Fruit fly (Drosophila melanogaster) whole organism, embryonic: Measurements from ENCODE around the gene CG15553.

Experiments
- Adf1 ChIP-seq: fragments of 200-800 bp; sonication (Bioruptor generic); IDR thresholded peaks from 2 replicates; pipeline ENCODE4 v1.3.6; 2022; ENCODE audit warnings: missing biosample characterization, missing genetic modification characterization
- CG10366 ChIP-seq: fragments of 200-800 bp; sonication (Bioruptor generic); IDR thresholded peaks from 2 replicates; pipeline ENCODE4 v1.3.6; 2022; ENCODE audit warnings: missing biosample characterization, missing genetic modification characterization
- CG11093 ChIP-seq: fragments of 200-800 bp; sonication (Bioruptor generic); IDR thresholded peaks from 3 replicates; pipeline ENCODE4 v1.3.6; 2022; ENCODE audit warnings: missing biosample characterization, missing genetic modification characterization
- CG11456 ChIP-seq: fragments of 200-800 bp; sonication (Bioruptor generic); IDR thresholded peaks from 3 replicates; pipeline ENCODE4 v1.3.6; 2022; ENCODE audit warnings: missing biosample characterization, missing genetic modification characterization
- CG13123 ChIP-seq: fragments of 200-800 bp; sonication (Bioruptor generic); optimal IDR thresholded peaks from 2 replicates; lab custom pipeline; 2016; ENCODE audit warnings: missing biosample characterization, missing genetic modification characterization
- CG14667 ChIP-seq: fragments of 200-800 bp; sonication (Bioruptor generic); IDR thresholded peaks from 2 replicates; pipeline ENCODE4 v1.3.6; 2022; ENCODE audit warnings: missing biosample characterization, missing genetic modification characterization
- CG14860 ChIP-seq: fragments of 200-800 bp; sonication (Bioruptor generic); IDR thresholded peaks from 3 replicates; pipeline ENCODE4 v1.3.6; 2022; ENCODE audit warnings: missing biosample characterization, missing genetic modification characterization; ENCODE audit not compliant: partially characterized antibody
- CG15073 ChIP-seq: fragments of 200-800 bp; sonication (Bioruptor generic); optimal IDR thresholded peaks from 2 replicates; lab custom pipeline; 2016; ENCODE audit warnings: missing biosample characterization, missing genetic modification characterization
- CG1602 ChIP-seq: fragments of 200-800 bp; sonication (Bioruptor generic); optimal IDR thresholded peaks from 3 replicates; lab custom pipeline; 2016; ENCODE audit warnings: missing biosample characterization, missing genetic modification characterization
- CG1603 ChIP-seq: fragments of 200-800 bp; sonication (Bioruptor generic); optimal IDR thresholded peaks from 2 replicates; lab custom pipeline; 2019; ENCODE audit warnings: missing biosample characterization, mild to moderate bottlenecking, missing genetic modification characterization, moderate library complexity
- CG16815 ChIP-seq: fragments of 200-800 bp; sonication (Bioruptor generic); optimal IDR thresholded peaks from 3 replicates; lab custom pipeline; 2017; ENCODE audit warnings: missing biosample characterization, mild to moderate bottlenecking, missing genetic modification characterization
- CG18262 ChIP-seq: fragments of 200-800 bp; optimal IDR thresholded peaks from 3 replicates; lab custom pipeline; 2019; ENCODE audit warnings: missing biosample characterization, mild to moderate bottlenecking, missing genetic modification characterization, moderate library complexity
- CG31365 ChIP-seq: fragments of 200-800 bp; sonication (Bioruptor generic); optimal IDR thresholded peaks from 2 replicates; lab custom pipeline; 2018; ENCODE audit warnings: missing biosample characterization, mild to moderate bottlenecking, missing genetic modification characterization
- CG3281 ChIP-seq: fragments of 200-800 bp; sonication (Bioruptor generic); optimal IDR thresholded peaks from 3 replicates; lab custom pipeline; 2017; ENCODE audit warnings: missing biosample characterization, mild to moderate bottlenecking, missing genetic modification characterization
- CG3838 ChIP-seq: fragments of 200-800 bp; sonication (Bioruptor generic); optimal IDR thresholded peaks from 3 replicates; lab custom pipeline; 2016; ENCODE audit warnings: missing biosample characterization, missing genetic modification characterization
- CG42726 ChIP-seq: fragments of 200-800 bp; sonication (Bioruptor generic); IDR thresholded peaks from 2 replicates; pipeline ENCODE4 v1.3.6; 2022; ENCODE audit warnings: missing biosample characterization, missing genetic modification characterization; ENCODE audit not compliant: partially characterized antibody
- CG43689 ChIP-seq: fragments of 200-800 bp; sonication (Bioruptor generic); IDR thresholded peaks from 2 replicates; pipeline ENCODE4 v1.3.6; 2022; ENCODE audit warnings: missing biosample characterization, missing genetic modification characterization
- CG4707 ChIP-seq: fragments of 200-800 bp; sonication (Bioruptor generic); optimal IDR thresholded peaks from 2 replicates; lab custom pipeline; 2018; ENCODE audit warnings: missing biosample characterization, mild to moderate bottlenecking, missing genetic modification characterization, moderate library complexity
- CG6175 ChIP-seq: fragments of 200-800 bp; sonication (Bioruptor generic); IDR thresholded peaks from 3 replicates; pipeline ENCODE4 v1.3.6; 2022; ENCODE audit warnings: missing biosample characterization, missing genetic modification characterization
- CG7786 ChIP-seq: fragments of 200-800 bp; sonication (Bioruptor generic); optimal IDR thresholded peaks from 2 replicates; lab custom pipeline; 2016; ENCODE audit warnings: missing biosample characterization, missing genetic modification characterization
- CG9437 ChIP-seq: fragments of 200-800 bp; sonication (Bioruptor generic); optimal IDR thresholded peaks from 2 replicates; lab custom pipeline; 2018; ENCODE audit warnings: missing biosample characterization, mild to moderate bottlenecking, missing genetic modification characterization
- Camta ChIP-seq: fragments of 200-800 bp; sonication (Bioruptor generic); optimal IDR thresholded peaks from 2 replicates; lab custom pipeline; 2016; ENCODE audit warnings: missing biosample characterization, missing genetic modification characterization
- Dip3 ChIP-seq: fragments of 200-800 bp; sonication (Bioruptor generic); optimal IDR thresholded peaks from 3 replicates; lab custom pipeline; 2016; ENCODE audit warnings: missing biosample characterization, missing genetic modification characterization
- Ets65A ChIP-seq: fragments of 200-800 bp; sonication (Bioruptor generic); peaks from one replicate; lab custom pipeline; 2016; ENCODE audit warnings: missing biosample characterization, missing genetic modification characterization
- Hand ChIP-seq: fragments of 200-800 bp; sonication (Bioruptor generic); optimal IDR thresholded peaks from 2 replicates; lab custom pipeline; 2017; ENCODE audit warnings: mild to moderate bottlenecking, missing biosample characterization, missing genetic modification reagents, missing genetic modification characterization
- Hey ChIP-seq: fragments of 200-800 bp; sonication (Bioruptor generic); optimal IDR thresholded peaks from 3 replicates; lab custom pipeline; 2018; ENCODE audit warnings: missing biosample characterization, mild to moderate bottlenecking, missing genetic modification characterization
- Hr39 ChIP-seq: fragments of >200 bp; optimal IDR thresholded peaks from 2 replicates; lab custom pipeline; 2017
- Mad ChIP-seq: fragments of 200-800 bp; sonication (Bioruptor generic); optimal IDR thresholded peaks from 2 replicates; lab custom pipeline; 2016; ENCODE audit warnings: missing biosample characterization, missing genetic modification characterization
- Neu2 ChIP-seq: fragments of 200-800 bp; sonication (Bioruptor generic); optimal IDR thresholded peaks from 3 replicates; lab custom pipeline; 2016; ENCODE audit warnings: missing biosample characterization, missing genetic modification characterization, borderline replicate concordance
- Nf-YA ChIP-seq: fragments of 200-800 bp; sonication (Bioruptor generic); IDR thresholded peaks from 2 replicates; pipeline ENCODE4 v1.3.6; 2022; ENCODE audit warnings: missing biosample characterization, missing genetic modification characterization
- Nf-YC ChIP-seq: fragments of 200-800 bp; optimal IDR thresholded peaks from 3 replicates; lab custom pipeline; 2019; ENCODE audit warnings: missing biosample characterization, mild to moderate bottlenecking, missing genetic modification characterization, moderate library complexity
- Sin3A ChIP-seq: fragments of >200 bp; optimal IDR thresholded peaks from 2 replicates; lab custom pipeline; 2018
- ato ChIP-seq: fragments of 200-800 bp; sonication (Bioruptor generic); IDR thresholded peaks from 2 replicates; pipeline ENCODE4 v1.3.6; 2022; ENCODE audit warnings: missing biosample characterization, missing genetic modification characterization; ENCODE audit not compliant: partially characterized antibody
- az2 ChIP-seq: fragments of 200-800 bp; sonication (Bioruptor generic); optimal IDR thresholded peaks from 3 replicates; lab custom pipeline; 2016; ENCODE audit warnings: missing biosample characterization, missing genetic modification characterization
- bbx ChIP-seq: fragments of 200-800 bp; sonication (Bioruptor generic); IDR thresholded peaks from 2 replicates; pipeline ENCODE4 v1.3.6; 2022; ENCODE audit warnings: missing biosample characterization, missing genetic modification characterization; ENCODE audit not compliant: partially characterized antibody
- bcd ChIP-seq: fragments of 200-800 bp; sonication (Bioruptor generic); optimal IDR thresholded peaks from 2 replicates; lab custom pipeline; 2017; ENCODE audit warnings: missing biosample characterization, mild to moderate bottlenecking, missing genetic modification characterization
- cad ChIP-seq: fragments of >200 bp; optimal IDR thresholded peaks from 2 replicates; lab custom pipeline; 2017; ENCODE audit warnings: missing biosample characterization, missing genetic modification characterization
- cas ChIP-seq: fragments of 200-800 bp; sonication (Bioruptor generic); IDR thresholded peaks from 2 replicates; pipeline ENCODE4 v1.3.6; 2022; ENCODE audit warnings: missing biosample characterization, missing genetic modification characterization
- cg ChIP-seq: fragments of 200-800 bp; sonication (Bioruptor generic); optimal IDR thresholded peaks from 3 replicates; lab custom pipeline; 2019; ENCODE audit warnings: missing biosample characterization, mild to moderate bottlenecking, missing genetic modification characterization, moderate library complexity
- chinmo ChIP-seq: fragments of 200-800 bp; sonication (Bioruptor generic); IDR thresholded peaks from 4 replicates; pipeline ENCODE4 v1.3.6; 2022; ENCODE audit warnings: missing biosample characterization, missing genetic modification characterization; ENCODE audit not compliant: partially characterized antibody
- dati ChIP-seq: fragments of 200-800 bp; sonication (Bioruptor generic); IDR thresholded peaks from 2 replicates; pipeline ENCODE4 v1.3.6; 2022; ENCODE audit warnings: missing biosample characterization, missing genetic modification characterization
- dmrt11E ChIP-seq: fragments of 200-800 bp; sonication (Bioruptor generic); optimal IDR thresholded peaks from 3 replicates; lab custom pipeline; 2018; ENCODE audit warnings: missing biosample characterization, mild to moderate bottlenecking, missing genetic modification characterization, moderate library complexity
- gro ChIP-seq: fragments of 200-800 bp; sonication (Bioruptor generic); optimal IDR thresholded peaks from 2 replicates; lab custom pipeline; 2016; ENCODE audit warnings: missing biosample characterization, missing genetic modification characterization
- h ChIP-seq: fragments of >200 bp; optimal IDR thresholded peaks from 2 replicates; lab custom pipeline; 2017
- nom ChIP-seq: fragments of 200-800 bp; sonication (Bioruptor generic); optimal IDR thresholded peaks from 2 replicates; lab custom pipeline; 2017; ENCODE audit warnings: missing biosample characterization, missing genetic modification characterization, mild to moderate bottlenecking, moderate library complexity, missing genetic modification reagents
- pnt ChIP-seq: fragments of 200-800 bp; sonication (Bioruptor generic); optimal IDR thresholded peaks from 3 replicates; lab custom pipeline; 2016; ENCODE audit warnings: missing biosample characterization, missing genetic modification characterization
- so ChIP-seq: fragments of 200-800 bp; sonication (Bioruptor generic); IDR thresholded peaks from 3 replicates; pipeline ENCODE4 v1.3.6; 2022; ENCODE audit warnings: missing biosample characterization, missing genetic modification characterization
- stwl ChIP-seq: fragments of 200-800 bp; sonication (Bioruptor generic); optimal IDR thresholded peaks from 3 replicates; lab custom pipeline; 2018; ENCODE audit warnings: missing biosample characterization, mild to moderate bottlenecking, missing genetic modification characterization, moderate library complexity
- trh ChIP-seq: fragments of 200-800 bp; sonication (Bioruptor generic); optimal IDR thresholded peaks from 2 replicates; lab custom pipeline; 2016; ENCODE audit warnings: missing biosample characterization, missing genetic modification characterization
- vnd ChIP-seq: fragments of 200-800 bp; sonication (Bioruptor generic); IDR thresholded peaks from 3 replicates; pipeline ENCODE4 v1.3.6; 2022; ENCODE audit warnings: missing biosample characterization, missing genetic modification characterization; ENCODE audit not compliant: partially characterized antibody
- z ChIP-seq: fragments of 200-800 bp; sonication (Bioruptor generic); IDR thresholded peaks from 3 replicates; pipeline ENCODE4 v1.3.6; 2022; ENCODE audit warnings: missing biosample characterization, missing genetic modification characterization
- zen ChIP-seq: fragments of 200-800 bp; sonication (Bioruptor generic); optimal IDR thresholded peaks from 3 replicates; lab custom pipeline; 2018; ENCODE audit warnings: missing biosample characterization, mild to moderate bottlenecking, missing genetic modification characterization, moderate library complexity

CG15553 gene

dm6 chr3R:31064653-31065322 lies 36.2 kb downstream of the CG15553 start, which contains the start of gene Sox100B (continued):
- TF ChIP-seq Camta (GFP tag; lab: Kevin White, UChicago) (peak; percentile 18), Nf-YA (GFP tag; lab: Robert Waterston, UW) (no peak; the same call in 1 of the 2 replicates), az2 (GFP tag; lab: Kevin White, UChicago) (peak; percentile 65), CG4707 (GFP tag; lab: Kevin White, UChicago) (no peak), Ets65A (GFP tag; lab: Kevin White, UChicago) (no peak), trh (GFP tag; lab: Kevin White, UChicago) (no peak), Mad (GFP tag; lab: Kevin White, UChicago) (peak; percentile 10), chinmo (GFP tag; lab: Robert Waterston, UW) (no peak), CG11456 (GFP tag; lab: Robert Waterston, UW) (no peak), Neu2 (GFP tag; lab: Kevin White, UChicago) (no peak), stwl (peak; percentile 52), h (lab: Kevin White, UChicago) (no peak), CG15073 (GFP tag; lab: Kevin White, UChicago) (no peak), CG6175 (GFP tag; lab: Robert Waterston, UW) (no peak), Hey (tag; lab: Kevin White, UChicago) (no peak), nom (GFP tag; lab: Kevin White, UChicago) (no peak), z (GFP tag; lab: Robert Waterston, UW) (no peak), CG10366 (GFP tag; lab: Robert Waterston, UW) (peak; percentile 48), Hand (GFP tag; lab: Kevin White, UChicago) (no peak), CG3838 (GFP tag; lab: Kevin White, UChicago) (no peak), ato (GFP tag; lab: Robert Waterston, UW) (no peak), Adf1 (no peak), cas (GFP tag; lab: Robert Waterston, UW) (no peak), cg (no peak), dati (GFP tag; lab: Robert Waterston, UW) (no peak), CG31365 (no peak), bbx (GFP tag; lab: Robert Waterston, UW) (no peak), CG11093 (GFP tag; lab: Robert Waterston, UW) (0 out of 3 replicates have a peak, but pooled peaks have one; percentile 49), bcd (GFP tag; lab: Kevin White, UChicago) (peak; percentile 55), CG1603 (tag; lab: Kevin White, UChicago) (peak; percentile 33), pnt (GFP tag; lab: Kevin White, UChicago) (peak; percentile 12), CG3281 (GFP tag; lab: Kevin White, UChicago) (peak; percentile 5), CG43689 (GFP tag; lab: Robert Waterston, UW) (no peak), Dip3 (GFP tag; lab: Kevin White, UChicago) (no peak), vnd (GFP tag; lab: Robert Waterston, UW) (no peak), CG42726 (GFP tag; lab: Robert Waterston, UW) (no peak), cad (GFP tag; lab: Kevin White, UChicago) (no peak), Sin3A (lab: Kevin White, UChicago) (no peak), dmrt11E (peak; percentile 95), so (GFP tag; lab: Robert Waterston, UW) (no peak), CG14860 (GFP tag; lab: Robert Waterston, UW) (no peak), Hr39 (lab: Kevin White, UChicago) (no peak), zen (tag; lab: Kevin White, UChicago) (peak; percentile 91), CG13123 (no peak), CG14667 (no peak; the same call in 1 of the 2 replicates), CG16815 (peak; percentile 76), Nf-YC (tag; lab: Kevin White, UChicago) (peak; percentile 83), CG1602 (GFP tag; lab: Kevin White, UChicago) (peak; percentile 69), CG18262 (peak; percentile 89), CG7786 (GFP tag; lab: Kevin White, UChicago) (no peak), CG9437 (GFP tag; lab: Kevin White, UChicago) (peak; percentile 17), gro (GFP tag; lab: Kevin White, UChicago) (no peak)
